Fruit fly (Drosophila melanogaster): ENCODE measurements around the gene lush.
A peak's percentile ranks its signal among the peaks of the same experiment; 100 is the strongest.

The lush gene

DNA sequence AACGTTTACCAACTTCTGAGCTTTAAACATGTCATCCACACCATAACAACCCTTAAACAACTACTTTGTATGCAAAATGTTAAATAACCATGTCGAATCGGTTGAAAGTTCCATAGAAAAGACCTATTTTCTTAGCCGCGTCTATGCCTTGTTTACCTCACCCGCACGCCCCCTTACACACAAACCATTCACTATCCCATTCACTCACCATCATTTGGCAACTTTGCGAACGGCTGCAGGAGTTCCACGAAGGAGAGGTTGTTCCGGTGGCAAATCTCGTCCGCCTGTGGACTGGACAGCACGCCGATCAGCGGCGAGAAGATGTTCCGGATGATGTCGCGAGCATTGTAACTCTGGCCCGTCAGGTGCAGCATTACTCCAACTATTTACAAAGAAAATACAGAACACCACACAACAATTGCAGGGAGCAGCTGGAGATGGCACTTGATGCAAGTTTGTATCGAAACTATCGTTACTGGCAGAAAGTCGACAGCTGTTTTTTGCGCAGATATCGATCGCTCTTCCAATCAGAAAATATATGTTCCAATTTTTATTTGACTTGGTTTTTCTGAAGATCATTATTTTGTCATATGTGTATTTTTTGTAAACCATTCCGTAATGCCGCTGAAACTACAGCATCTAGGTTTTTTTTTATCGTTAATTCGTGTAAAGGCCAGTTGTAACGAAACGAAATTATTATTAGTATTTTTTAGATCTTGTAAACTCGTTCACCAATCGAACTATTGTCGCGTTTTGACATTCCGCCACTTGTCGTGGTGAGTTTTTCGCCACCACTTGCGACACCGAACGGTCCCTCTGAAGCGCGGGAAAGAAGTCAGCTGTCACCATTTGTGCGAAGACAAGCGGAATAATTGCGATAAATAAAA, 12.4 kb upstream of the lush start, which contains the start of gene asf1 (continued):
- TF ChIP-seq tll (GFP tag; optimal IDR thresholded peaks at IDR 0.05) (peak in 1 of 2 experiments; percentile 54), bab2 (GFP tag; optimal IDR thresholded peaks at IDR 0.05) (peak; percentile 2), CG11456 (GFP tag; IDR thresholded peaks at IDR 0.05) (0 out of 3 replicates have a peak, but pooled peaks have one; percentile 30), crp (GFP tag; optimal IDR thresholded peaks at IDR 0.05) (peak; percentile 91 to 93), CG8290 (GFP tag; optimal IDR thresholded peaks at IDR 0.05) (peak; percentile 21), CG8290 (tag; optimal IDR thresholded peaks at IDR 0.05) (no peak), her (GFP tag; optimal IDR thresholded peaks at IDR 0.05) (peak; percentile 10), CTCF (GFP tag; optimal IDR thresholded peaks at IDR 0.05) (peak; percentile 51), crol (GFP tag; IDR thresholded peaks at IDR 0.05) (peak; percentile 85), CG15601 (tag; optimal IDR thresholded peaks at IDR 0.05) (peak; percentile 11), Trl (optimal IDR thresholded peaks at IDR 0.05) (no peak), Trl (GFP tag; optimal IDR thresholded peaks at IDR 0.05) (peak; percentile 41), Antp (GFP tag; optimal IDR thresholded peaks at IDR 0.05) (peak; percentile 23), Opbp (GFP tag; IDR thresholded peaks at IDR 0.05; ENCODE audit: partially characterized antibody) (peak; percentile 57; the same call in 2 of the 3 replicates), HLH4C (GFP tag; IDR thresholded peaks at IDR 0.05; ENCODE audit: partially characterized antibody) (peak; percentile 64), bbx (GFP tag; IDR thresholded peaks at IDR 0.05; ENCODE audit: partially characterized antibody) (peak; percentile 76), tna (GFP tag; IDR thresholded peaks at IDR 0.05; ENCODE audit: partially characterized antibody) (peak; percentile 49; the same call in 1 of the 2 replicates), HLH54F (GFP tag; optimal IDR thresholded peaks at IDR 0.05) (peak; percentile 17), disco-r (GFP tag; optimal IDR thresholded peaks at IDR 0.05) (peak; percentile 6), unc-4 (GFP tag; IDR thresholded peaks at IDR 0.05; ENCODE audit: partially characterized antibody) (peak; percentile 73), CG9817 (tag; optimal IDR thresholded peaks at IDR 0.05) (no peak), CG14710 (tag; optimal IDR thresholded peaks at IDR 0.05) (peak; percentile 67), insv (GFP tag; optimal IDR thresholded peaks at IDR 0.05) (peak; percentile 92 to 98), ATbp (GFP tag; optimal IDR thresholded peaks at IDR 0.05) (no peak), kah (GFP tag; optimal IDR thresholded peaks at IDR 0.05) (peak; percentile 17), CG8089 (GFP tag; optimal IDR thresholded peaks at IDR 0.05) (peak; percentile 9), tin (GFP tag; optimal IDR thresholded peaks at IDR 0.05) (peak; percentile 14), CG13775 (GFP tag; optimal IDR thresholded peaks at IDR 0.05) (peak; percentile 9), MBD-R2 (GFP tag; IDR thresholded peaks at IDR 0.05) (peak; percentile 42), CG2712 (tag; optimal IDR thresholded peaks at IDR 0.05) (peak; percentile 15), lov (optimal IDR thresholded peaks at IDR 0.05) (no peak), lov (GFP tag; IDR thresholded peaks at IDR 0.05) (no peak), CG16779 (GFP tag; IDR thresholded peaks at IDR 0.05) (no peak), slbo (GFP tag; IDR thresholded peaks at IDR 0.05) (peak; percentile 43; the same call in 1 of the 2 replicates), CG3995 (GFP tag; optimal IDR thresholded peaks at IDR 0.05) (peak; percentile 36), Doc3 (GFP tag; IDR thresholded peaks at IDR 0.05; ENCODE audit: partially characterized antibody) (peak; percentile 67), CG1603 (tag; optimal IDR thresholded peaks at IDR 0.05) (no peak), sc (optimal IDR thresholded peaks at IDR 0.05) (no peak), sc (GFP tag; optimal IDR thresholded peaks at IDR 0.05) (no peak), Xbp1 (GFP tag; optimal IDR thresholded peaks at IDR 0.05) (peak; percentile 7), CG10267 (tag; optimal IDR thresholded peaks at IDR 0.05) (peak; percentile 66), CG33213 (GFP tag; optimal IDR thresholded peaks at IDR 0.05) (peak; percentile 27), Drgx (GFP tag; IDR thresholded peaks at IDR 0.05) (peak; percentile 51), nau (GFP tag; optimal IDR thresholded peaks at IDR 0.05) (no peak), Myb (GFP tag; optimal IDR thresholded peaks at IDR 0.05) (peak; percentile 12), tx (GFP tag; optimal IDR thresholded peaks at IDR 0.05) (peak; percentile 40), run (tag; optimal IDR thresholded peaks at IDR 0.05) (no peak), sens (GFP tag) (peak; percentile 77), Sin3A (optimal IDR thresholded peaks at IDR 0.05) (peak; percentile 89), CHES-1-like (GFP tag; optimal IDR thresholded peaks at IDR 0.05) (peak; percentile 68)
